Worm (Caenorhabditis elegans) whole organism, midembryonic: ENCODE results near the gene ZK1320.9.

Source experiments
- T22C8.4 ChIP-seq: fragments of 200-800 bp; sonication (Bioruptor generic); IDR thresholded peaks from 2 replicates; pipeline ENCODE4 v1.3.6; 2022; ENCODE audit warnings: missing genetic modification characterization, missing compliant biosample characterization
- cog-1 ChIP-seq: sonication (generic microtip); optimal IDR thresholded peaks from 2 replicates; lab custom pipeline; 2016; ENCODE audit warnings: missing genetic modification characterization, missing compliant biosample characterization
- flt-1 ChIP-seq: fragments of 200-800 bp; sonication (Bioruptor generic); IDR thresholded peaks from 2 replicates; pipeline ENCODE4 v1.3.6; 2022; ENCODE audit warnings: missing genetic modification characterization, missing compliant biosample characterization
- klf-2 ChIP-seq: fragments of 200-800 bp; sonication (Bioruptor generic); conservative IDR thresholded peaks from 2 replicates; pipeline ENCODE4 v1.3.6; 2022; ENCODE audit warnings: missing genetic modification reagents, missing genetic modification characterization, missing compliant biosample characterization
- med-1 ChIP-seq: sonication (generic microtip); optimal IDR thresholded peaks from 2 replicates; lab custom pipeline; 2017; ENCODE audit warnings: missing genetic modification characterization, mild to moderate bottlenecking, missing compliant biosample characterization, antibody characterized with exemption, missing genetic modification reagents; ENCODE audit not compliant: insufficient read depth
- tab-1 ChIP-seq: fragments of 200-800 bp; sonication (Bioruptor generic); IDR thresholded peaks from 2 replicates; pipeline ENCODE4 v1.3.6; 2022; ENCODE audit warnings: missing genetic modification characterization, missing compliant biosample characterization

- no peak for TF ChIP-seq T22C8.4 (GFP tag; lab: Robert Waterston, UW)
- no peak for TF ChIP-seq med-1 (GFP tag; lab: Kevin White, UChicago)
- no peak for TF ChIP-seq flt-1 (GFP tag; lab: Robert Waterston, UW)
- no peak for TF ChIP-seq klf-2 (GFP tag; lab: Robert Waterston, UW)
- no peak for TF ChIP-seq tab-1 (GFP tag; lab: Robert Waterston, UW)
- TF ChIP-seq cog-1 (tag; lab: Kevin White, UChicago), result no peak
These were observed 18.2 kb upstream of the ZK1320.9 start, which contains the start of gene Y53C12A.10 for ce11 chrII:9704746-9705145.
